Worm (Caenorhabditis elegans) whole organism, L4 larva: ENCODE measurements around the gene Y110A2AL.3.

Experiments
- D1046.2 ChIP-seq: fragments of 200-800 bp; sonication (Bioruptor generic); IDR thresholded peaks from 2 replicates; pipeline ENCODE4 v1.3.6; 2022; ENCODE audit warnings: missing genetic modification characterization, missing compliant biosample characterization
- F10B5.3 ChIP-seq: sonication (generic microtip); optimal IDR thresholded peaks from 2 replicates; lab custom pipeline; 2016; ENCODE audit warnings: mild to moderate bottlenecking, missing genetic modification characterization, missing compliant biosample characterization
- F44E2.7 ChIP-seq: fragments of 200-800 bp; sonication (Bioruptor generic); IDR thresholded peaks from 2 replicates; pipeline ENCODE4 v2.1.2; 2022; ENCODE audit warnings: missing genetic modification characterization, missing compliant biosample characterization
- R02D3.7 ChIP-seq: fragments of 150-350 bp; sonication (generic microtip); optimal IDR thresholded peaks from 3 replicates; lab custom pipeline; 2014; ENCODE audit warnings: missing biosample characterization, missing genetic modification characterization
- Y48G9A.11 ChIP-seq: fragments of 200-800 bp; sonication (Bioruptor generic); IDR thresholded peaks from 2 replicates; pipeline ENCODE4 v1.3.6; 2022; ENCODE audit warnings: missing genetic modification reagents, missing genetic modification characterization, missing compliant biosample characterization
- Y75B8A.6 ChIP-seq: fragments of 200-800 bp; sonication (Bioruptor generic); IDR thresholded peaks from 2 replicates; pipeline ENCODE4 v1.3.6; 2022; ENCODE audit warnings: missing genetic modification reagents, missing genetic modification characterization, missing compliant biosample characterization
- aha-1 ChIP-seq: fragments of 150-350 bp; peaks from one replicate; lab custom pipeline; 2014; ENCODE audit warnings: missing biosample characterization, missing genetic modification characterization
- ama-1 ChIP-seq: fragments of 150-350 bp; optimal IDR thresholded peaks from 2 replicates; lab custom pipeline; 2014; ENCODE audit warnings: inconsistent platforms, mixed read lengths
- ceh-20 ChIP-seq: fragments of 200-800 bp; sonication (Bioruptor generic); IDR thresholded peaks from 2 replicates; pipeline ENCODE4 v1.3.6; 2022; ENCODE audit warnings: missing genetic modification reagents, missing genetic modification characterization, missing compliant biosample characterization
- ceh-28 ChIP-seq: fragments of 150-350 bp; optimal IDR thresholded peaks from 2 replicates; lab custom pipeline; 2014; ENCODE audit warnings: missing biosample characterization, missing genetic modification reagents, missing genetic modification characterization
- ceh-32 ChIP-seq: sonication (generic microtip); optimal IDR thresholded peaks from 2 replicates; lab custom pipeline; 2016; ENCODE audit warnings: mild to moderate bottlenecking, missing genetic modification characterization, missing compliant biosample characterization; ENCODE audit not compliant: poor library complexity
- ces-1 ChIP-seq: fragments of 150-350 bp; sonication (generic microtip); optimal IDR thresholded peaks from 4 replicates; lab custom pipeline; 2014; ENCODE audit warnings: missing biosample characterization, missing genetic modification reagents, missing genetic modification characterization
- cey-2 ChIP-seq: sonication (generic microtip); optimal IDR thresholded peaks from 3 replicates; lab custom pipeline; 2017; ENCODE audit warnings: missing genetic modification characterization, mild to moderate bottlenecking, missing compliant biosample characterization, antibody characterized with exemption, borderline replicate concordance; ENCODE audit not compliant: insufficient read depth
- ctbp-1 ChIP-seq: fragments of 200-800 bp; sonication (Bioruptor generic); IDR thresholded peaks from 2 replicates; pipeline ENCODE4 v1.3.6; 2022; ENCODE audit warnings: missing genetic modification reagents, missing genetic modification characterization, missing compliant biosample characterization
- daf-16 ChIP-seq, 3 experiments: sonication (generic microtip); optimal IDR thresholded peaks; 2 replicates each; lab custom pipeline; 2016 to 2017; ENCODE audit warnings: missing genetic modification characterization in 3 of 3, missing genetic modification reagents in 3 of 3, mild to moderate bottlenecking in 2 of 3, missing compliant biosample characterization in 2 of 3, missing biosample characterization in 1 of 3, moderate library complexity in 1 of 3
- dmd-6 ChIP-seq: fragments of 200-800 bp; sonication (Bioruptor generic); IDR thresholded peaks from 2 replicates; pipeline ENCODE4 v1.3.6; 2022; ENCODE audit warnings: missing genetic modification reagents, missing genetic modification characterization, missing compliant biosample characterization
- dmd-8 ChIP-seq: fragments of 200-800 bp; sonication (Bioruptor generic); IDR thresholded peaks from 2 replicates; pipeline ENCODE4 v1.3.6; 2022; ENCODE audit warnings: missing genetic modification characterization, missing compliant biosample characterization
- dpl-1 ChIP-seq: fragments of 150-350 bp; optimal IDR thresholded peaks from 2 replicates; lab custom pipeline; 2014; ENCODE audit warnings: missing biosample characterization, missing genetic modification reagents, missing genetic modification characterization
- duxl-1 ChIP-seq: sonication (generic microtip); optimal IDR thresholded peaks from 2 replicates; lab custom pipeline; 2016; ENCODE audit warnings: mild to moderate bottlenecking, missing genetic modification characterization, moderate library complexity, missing compliant biosample characterization; ENCODE audit not compliant: poor library complexity
- egl-27 ChIP-seq: sonication (generic microtip); optimal IDR thresholded peaks from 3 replicates; lab custom pipeline; 2017; ENCODE audit warnings: missing biosample characterization, missing genetic modification reagents, missing genetic modification characterization
- egl-43 ChIP-seq: fragments of 200-800 bp; sonication (Bioruptor generic); IDR thresholded peaks from 2 replicates; pipeline ENCODE4 v1.3.6; 2022; ENCODE audit warnings: missing genetic modification reagents, missing genetic modification characterization, missing compliant biosample characterization
- fkh-10 ChIP-seq: fragments of 150-350 bp; optimal IDR thresholded peaks from 2 replicates; lab custom pipeline; 2014; ENCODE audit warnings: missing biosample characterization, missing genetic modification reagents, missing genetic modification characterization
- hlh-30 ChIP-seq: sonication (generic microtip); optimal IDR thresholded peaks from 2 replicates; lab custom pipeline; 2017; ENCODE audit warnings: antibody characterized with exemption, mild to moderate bottlenecking, missing genetic modification characterization, missing compliant biosample characterization; ENCODE audit not compliant: insufficient read depth
- hmg-1.1 ChIP-seq: fragments of 200-800 bp; sonication (Bioruptor generic); IDR thresholded peaks from 2 replicates; pipeline ENCODE4 v1.3.6; 2022; ENCODE audit warnings: missing genetic modification reagents, missing genetic modification characterization, missing compliant biosample characterization
- jun-1 ChIP-seq: fragments of 150-350 bp; optimal IDR thresholded peaks from 2 replicates; lab custom pipeline; 2014; ENCODE audit warnings: missing biosample characterization, missing genetic modification reagents, missing genetic modification characterization
- lim-7 ChIP-seq: fragments of 200-800 bp; sonication (Bioruptor generic); IDR thresholded peaks from 2 replicates; pipeline ENCODE4 v1.3.6; 2022; ENCODE audit warnings: missing genetic modification characterization, missing compliant biosample characterization
- lin-15B ChIP-seq: fragments of 150-350 bp; sonication (generic microtip); optimal IDR thresholded peaks from 3 replicates; lab custom pipeline; 2014; ENCODE audit warnings: missing biosample characterization, missing genetic modification characterization
- lin-38 ChIP-seq: fragments of 200-800 bp; sonication (Bioruptor generic); IDR thresholded peaks from 2 replicates; pipeline ENCODE4 v1.3.6; 2022; ENCODE audit warnings: missing genetic modification reagents, missing genetic modification characterization, missing compliant biosample characterization
- lin-39 ChIP-seq: fragments of 150-350 bp; optimal IDR thresholded peaks from 2 replicates; lab custom pipeline; 2014; ENCODE audit warnings: missing biosample characterization, missing genetic modification reagents, missing genetic modification characterization
- lsy-2 ChIP-seq, 2 experiments: fragments of 150-350 bp in 1 of 2; sonication (generic microtip) in 1 of 2; optimal IDR thresholded peaks; 2 replicates each; lab custom pipeline; 2014 to 2017; ENCODE audit warnings: missing biosample characterization in 2 of 2, missing genetic modification characterization in 2 of 2
- mes-2 ChIP-seq: sonication (generic microtip); optimal IDR thresholded peaks from 2 replicates; lab custom pipeline; 2016; ENCODE audit warnings: missing genotype, mild to moderate bottlenecking, missing genetic modification characterization, missing compliant biosample characterization; ENCODE audit not compliant: poor library complexity, severe bottlenecking
- mxl-2 ChIP-seq: fragments of 200-800 bp; sonication (Bioruptor generic); conservative IDR thresholded peaks from 2 replicates; pipeline ENCODE4 v1.3.6; 2022; ENCODE audit warnings: missing genetic modification reagents, missing genetic modification characterization, missing compliant biosample characterization
- nhr-11 ChIP-seq: fragments of 150-350 bp; optimal IDR thresholded peaks from 2 replicates; lab custom pipeline; 2014; ENCODE audit warnings: missing biosample characterization, missing genetic modification characterization
- nhr-25 ChIP-seq: sonication (generic microtip); optimal IDR thresholded peaks from 2 replicates; lab custom pipeline; 2017; ENCODE audit warnings: missing genetic modification characterization, mild to moderate bottlenecking, missing compliant biosample characterization, antibody characterized with exemption, moderate library complexity, borderline replicate concordance; ENCODE audit not compliant: insufficient read depth
- nhr-28 ChIP-seq: fragments of 150-350 bp; optimal IDR thresholded peaks from 2 replicates; lab custom pipeline; 2014; ENCODE audit warnings: missing biosample characterization, missing genetic modification characterization
- nhr-41 ChIP-seq: fragments of 200-800 bp; sonication (Bioruptor generic); IDR thresholded peaks from 2 replicates; pipeline ENCODE4 v1.3.6; 2022; ENCODE audit warnings: missing genetic modification reagents, missing genetic modification characterization, missing compliant biosample characterization
- nhr-48 ChIP-seq: sonication (generic microtip); optimal IDR thresholded peaks from 2 replicates; lab custom pipeline; 2016; ENCODE audit warnings: mild to moderate bottlenecking, missing genetic modification characterization, missing compliant biosample characterization
- nhr-76 ChIP-seq: fragments of 150-350 bp; optimal IDR thresholded peaks from 2 replicates; lab custom pipeline; 2014; ENCODE audit warnings: missing biosample characterization, missing genetic modification characterization
- php-3 ChIP-seq: fragments of 200-800 bp; sonication (Bioruptor generic); IDR thresholded peaks from 2 replicates; pipeline ENCODE4 v1.3.6; 2022; ENCODE audit warnings: missing genetic modification reagents, missing genetic modification characterization, missing compliant biosample characterization
- set-16 ChIP-seq: fragments of 200-800 bp; sonication (Bioruptor generic); IDR thresholded peaks from 2 replicates; pipeline ENCODE4 v1.3.6; 2022; ENCODE audit warnings: missing genetic modification reagents, missing genetic modification characterization, missing compliant biosample characterization
- snpc-1.2 ChIP-seq: fragments of 200-800 bp; sonication (Bioruptor generic); IDR thresholded peaks from 2 replicates; pipeline ENCODE4 v1.3.6; 2022; ENCODE audit warnings: missing genetic modification reagents, missing genetic modification characterization, missing compliant biosample characterization
- spr-1 ChIP-seq: sonication (generic microtip); optimal IDR thresholded peaks from 2 replicates; lab custom pipeline; 2016; ENCODE audit warnings: mild to moderate bottlenecking, missing genetic modification characterization, missing compliant biosample characterization
- spr-3 ChIP-seq: fragments of 200-800 bp; sonication (Bioruptor generic); optimal IDR thresholded peaks from 2 replicates; lab custom pipeline; 2018; ENCODE audit warnings: mild to moderate bottlenecking, missing genetic modification characterization, missing compliant biosample characterization
- unc-39 ChIP-seq: sonication (generic microtip); optimal IDR thresholded peaks from 2 replicates; lab custom pipeline; 2017; ENCODE audit warnings: missing biosample characterization, missing genetic modification characterization
- zfp-3 ChIP-seq: fragments of 200-800 bp; sonication (Bioruptor generic); conservative IDR thresholded peaks from 2 replicates; pipeline ENCODE4 v1.3.6; 2022; ENCODE audit warnings: missing genetic modification reagents, missing genetic modification characterization, missing compliant biosample characterization

The Y110A2AL.3 gene

ce11 chrII:2832098-2832497 is 34.8 kb upstream of the Y110A2AL.3 start (continued):
- TF ChIP-seq lsy-2 (tag; optimal IDR thresholded peaks at IDR 0.05; lab: Kevin White, UChicago) (peak in 1 of 2 experiments; percentile 38), set-16 (GFP tag; lab: Robert Waterston, UW) (no peak), R02D3.7 (tag; lab: Kevin White, UChicago) (no peak), egl-27 (tag; lab: Kevin White, UChicago) (no peak), lin-39 (tag; lab: Kevin White, UChicago) (no peak), zfp-3 (no peak), unc-39 (tag; lab: Kevin White, UChicago) (no peak), dmd-6 (GFP tag; lab: Robert Waterston, UW) (peak; percentile 22; the same call in 1 of the 2 replicates), jun-1 (tag; lab: Kevin White, UChicago) (no peak), lin-15B (tag; lab: Kevin White, UChicago) (no peak), nhr-28 (tag; lab: Kevin White, UChicago) (peak; percentile 53), F10B5.3 (no peak), php-3 (GFP tag; lab: Robert Waterston, UW) (no peak), spr-1 (tag; lab: Kevin White, UChicago) (no peak)

- TF ChIP-seq php-3 (GFP tag; lab: Robert Waterston, UW) (0 out of 2 replicates have a peak, but pooled peaks have one; percentile 11), daf-16 (GFP tag; optimal IDR thresholded peaks at IDR 0.05; lab: Kevin White, UChicago) (no peak), daf-16 (tag; optimal IDR thresholded peaks at IDR 0.05; lab: Kevin White, UChicago) (peak; percentile 39), nhr-41 (GFP tag; lab: Robert Waterston, UW) (no peak), hlh-30 (tag; lab: Kevin White, UChicago) (peak; percentile 55)
Measured at ce11 chrII:2832539-2832938, 34.3 kb upstream of the Y110A2AL.3 start.

- no peak for TF ChIP-seq ctbp-1 (GFP tag; lab: Robert Waterston, UW)
- no peak for TF ChIP-seq ces-1 (GFP tag; lab: Kevin White, UChicago)
- TF ChIP-seq mes-2, result peak; percentile 38
- no peak for TF ChIP-seq Y48G9A.11
- no peak for TF ChIP-seq snpc-1.2 (GFP tag; lab: Robert Waterston, UW)
- TF ChIP-seq hmg-1.1 (GFP tag; lab: Robert Waterston, UW), result no peak
- no peak for TF ChIP-seq dmd-8 (GFP tag; lab: Robert Waterston, UW)
- no peak for TF ChIP-seq F44E2.7 (GFP tag; lab: Robert Waterston, UW)
- TF ChIP-seq nhr-48 (tag; lab: Kevin White, UChicago), result no peak
- no peak for TF ChIP-seq zfp-3
- TF ChIP-seq nhr-76 (tag; lab: Kevin White, UChicago), result no peak
- TF ChIP-seq cey-2, result no peak
- no peak for TF ChIP-seq ceh-28 (tag; lab: Kevin White, UChicago)
- no peak for TF ChIP-seq D1046.2
- no peak for TF ChIP-seq jun-1 (tag; lab: Kevin White, UChicago)
- TF ChIP-seq ceh-32, result no peak
- TF ChIP-seq nhr-11, result peak; percentile 44
- no peak for TF ChIP-seq lin-39 (tag; lab: Kevin White, UChicago)
- no peak for TF ChIP-seq spr-3 (GFP tag; lab: Kevin White, UChicago)
- no peak for TF ChIP-seq ama-1 (lab: Kevin White, UChicago)
- peak; percentile 76 for TF ChIP-seq nhr-28 (tag; lab: Kevin White, UChicago)
- no peak for TF ChIP-seq aha-1 (tag; lab: Kevin White, UChicago)
- TF ChIP-seq daf-16 (GFP tag; optimal IDR thresholded peaks at IDR 0.05; lab: Kevin White, UChicago), result no peak
- TF ChIP-seq daf-16 (tag; optimal IDR thresholded peaks at IDR 0.05; lab: Kevin White, UChicago), result peak; percentile 99
- TF ChIP-seq dpl-1, result no peak
- TF ChIP-seq duxl-1 (tag; lab: Kevin White, UChicago), result no peak
- TF ChIP-seq hlh-30 (tag; lab: Kevin White, UChicago), result no peak
- no peak for TF ChIP-seq lin-38 (GFP tag; lab: Robert Waterston, UW)
- no peak for TF ChIP-seq nhr-25 (tag; lab: Kevin White, UChicago)
- no peak for TF ChIP-seq ceh-20 (GFP tag; lab: Robert Waterston, UW)
- no peak for TF ChIP-seq lim-7 (GFP tag; lab: Robert Waterston, UW)
- TF ChIP-seq fkh-10 (GFP tag; lab: Kevin White, UChicago), result no peak
- TF ChIP-seq F10B5.3, result no peak
- no peak for TF ChIP-seq mxl-2
- TF ChIP-seq Y75B8A.6 (GFP tag; lab: Robert Waterston, UW), result no peak
- TF ChIP-seq egl-27 (tag; lab: Kevin White, UChicago), result no peak
- TF ChIP-seq egl-43 (GFP tag; lab: Robert Waterston, UW), result no peak
Measured at ce11 chrII:2834105-2834504, 32.8 kb upstream of the Y110A2AL.3 start.
